Worm (Caenorhabditis elegans) whole organism, L1 larva: Measurements from ENCODE around the gene T28A8.5.

Experiments used
- elt-3 ChIP-seq, 6 experiments: fragments of 150-350 bp in 1 of 6; sonication (generic microtip); optimal IDR thresholded peaks; 2 replicates each; lab custom pipeline; 2017 to 2018; ENCODE audit warnings: missing biosample characterization in 6 of 6, missing genetic modification characterization in 6 of 6, inconsistent platforms in 1 of 6
- unc-62 ChIP-seq: fragments of 150-350 bp; optimal IDR thresholded peaks from 2 replicates; lab custom pipeline; 2014; ENCODE audit warnings: missing biosample characterization, missing genetic modification reagents, missing genetic modification characterization
- ztf-4 ChIP-seq: fragments of 150-350 bp; optimal IDR thresholded peaks from 2 replicates; lab custom pipeline; 2014; ENCODE audit warnings: missing biosample characterization, missing genetic modification characterization

DNA sequence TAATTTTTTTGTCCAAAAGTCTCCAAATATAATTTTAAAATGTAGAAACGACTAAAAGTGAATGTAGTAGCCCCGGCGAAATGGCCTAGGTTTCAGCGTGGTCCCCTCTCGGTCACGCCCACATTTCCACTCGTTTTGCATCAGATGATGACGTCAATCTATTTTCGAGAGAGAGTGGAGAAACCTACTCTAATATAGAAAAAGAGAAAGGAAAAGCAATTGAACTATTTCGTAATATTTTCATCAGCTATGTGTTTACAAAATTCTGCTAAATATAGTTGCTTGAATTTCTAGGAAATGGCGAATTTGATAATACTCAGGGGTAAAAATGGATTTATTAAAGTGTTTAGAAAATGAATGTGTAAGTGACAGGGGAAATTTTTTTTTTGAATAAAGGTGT, 45.6 kb upstream of the T28A8.5 start:
- TF ChIP-seq ztf-4 (tag; lab: Kevin White, UChicago) (no peak), elt-3 (tag; optimal IDR thresholded peaks at IDR 0.05; lab: Kevin White, UChicago) (no peak), unc-62 (GFP tag; lab: Kevin White, UChicago) (no peak)
